Worm (Caenorhabditis elegans): Measurements from ENCODE around the gene des-2.

ce11 chrV:11454917-11455316 is 33.4 kb upstream of the des-2 start:
- TF ChIP-seq hlh-15 (tag; optimal IDR thresholded peaks at IDR 0.05) (no peak), nfya-1 (tag; optimal IDR thresholded peaks at IDR 0.05) (no peak), ama-1 (optimal IDR thresholded peaks at IDR 0.05) (no peak), pha-4 (tag; optimal IDR thresholded peaks at IDR 0.05) (no peak), F13H6.1 (tag; optimal IDR thresholded peaks at IDR 0.05) (no peak), hlh-8 (tag; optimal IDR thresholded peaks at IDR 0.05) (no peak), elt-2 (tag; optimal IDR thresholded peaks at IDR 0.05) (no peak)

Data from whole organism, late embryonic.